Fruit fly (Drosophila melanogaster) whole organism, wandering third instar larva: Measurements from ENCODE around the gene CG32755.
A peak's percentile ranks its signal among the peaks of the same experiment; 100 is the strongest.

Experiments
- Abd-B ChIP-seq: fragments of >200 bp; optimal IDR thresholded peaks from 2 replicates; lab custom pipeline; 2017; ENCODE audit warnings: missing biosample characterization, missing genetic modification characterization
- CG32264 ChIP-seq: fragments of 200-800 bp; sonication (Bioruptor generic); optimal IDR thresholded peaks from 2 replicates; lab custom pipeline; 2016; ENCODE audit warnings: missing biosample characterization, missing genetic modification characterization
- CG9705 ChIP-seq: fragments of 200-800 bp; sonication (Bioruptor generic); optimal IDR thresholded peaks from 2 replicates; lab custom pipeline; 2018; ENCODE audit warnings: missing biosample characterization, mild to moderate bottlenecking, missing genetic modification characterization
- CrebA ChIP-seq: fragments of 200-800 bp; sonication (Bioruptor generic); optimal IDR thresholded peaks from 2 replicates; lab custom pipeline; 2016; ENCODE audit warnings: missing biosample characterization, mild to moderate bottlenecking, missing genetic modification characterization, borderline replicate concordance
- Dfd ChIP-seq: fragments of >200 bp; optimal IDR thresholded peaks from 2 replicates; lab custom pipeline; 2017; ENCODE audit warnings: missing biosample characterization, missing genetic modification characterization
- Dif ChIP-seq: fragments of 200-275, 200-300 bp; sonication (Bioruptor generic); optimal IDR thresholded peaks from 2 replicates; lab custom pipeline; 2018; ENCODE audit warnings: missing biosample characterization, missing genetic modification characterization; ENCODE audit not compliant: partially characterized antibody
- GATAd ChIP-seq: sonication (Bioruptor generic); optimal IDR thresholded peaks from 2 replicates; lab custom pipeline; 2016; ENCODE audit warnings: missing biosample characterization, missing genetic modification characterization
- HLH106 ChIP-seq: fragments of 200-800 bp; optimal IDR thresholded peaks from 3 replicates; lab custom pipeline; 2019; ENCODE audit warnings: missing biosample characterization, mild to moderate bottlenecking, missing genetic modification characterization, moderate library complexity
- Hnf4 ChIP-seq: fragments of 200-800 bp; sonication (Bioruptor generic); optimal IDR thresholded peaks from 2 replicates; lab custom pipeline; 2016; ENCODE audit warnings: missing biosample characterization, mild to moderate bottlenecking, missing genetic modification characterization
- Hr78 ChIP-seq: fragments of >200 bp; optimal IDR thresholded peaks from 2 replicates; lab custom pipeline; 2017; ENCODE audit warnings: missing biosample characterization, missing genetic modification characterization
- Hr83 ChIP-seq: fragments of 200-300 bp; sonication (Bioruptor generic); optimal IDR thresholded peaks from 2 replicates; lab custom pipeline; 2016; ENCODE audit warnings: missing biosample characterization, mild to moderate bottlenecking, missing genetic modification characterization, moderate library complexity; ENCODE audit not compliant: poor library complexity, severe bottlenecking
- Jra ChIP-seq: sonication (Bioruptor generic); optimal IDR thresholded peaks from 2 replicates; lab custom pipeline; 2016; ENCODE audit warnings: missing biosample characterization, missing genetic modification characterization
- Mio ChIP-seq: sonication (Bioruptor generic); optimal IDR thresholded peaks from 2 replicates; lab custom pipeline; 2016; ENCODE audit warnings: missing biosample characterization, missing genetic modification characterization
- Myc ChIP-seq: fragments of >200 bp; optimal IDR thresholded peaks from 2 replicates; lab custom pipeline; 2017
- N ChIP-seq: fragments of >200 bp; optimal IDR thresholded peaks from 2 replicates; lab custom pipeline; 2018; ENCODE audit warnings: missing biosample characterization, missing external identifiers, missing genetic modification characterization
- OdsH ChIP-seq: fragments of 200-800 bp; sonication (Bioruptor generic); optimal IDR thresholded peaks from 2 replicates; lab custom pipeline; 2016; ENCODE audit warnings: missing biosample characterization, mild to moderate bottlenecking, missing genetic modification characterization
- Rel ChIP-seq, 2 experiments: fragments of 200-800 bp; sonication (Bioruptor generic) in 1 of 2; optimal IDR thresholded peaks; 2 replicates in 1 of 2; 3 replicates in 1 of 2; lab custom pipeline; 2016 to 2019; ENCODE audit warnings: mild to moderate bottlenecking in 2 of 2, missing biosample characterization in 2 of 2, missing genetic modification characterization in 2 of 2, moderate library complexity in 1 of 2
- Sp1 ChIP-seq: fragments of 200-800 bp; sonication (Bioruptor generic); optimal IDR thresholded peaks from 3 replicates; lab custom pipeline; 2019; ENCODE audit warnings: missing biosample characterization, mild to moderate bottlenecking, missing genetic modification characterization, moderate library complexity
- br ChIP-seq: fragments of 200-800 bp; sonication (Bioruptor generic); optimal IDR thresholded peaks from 2 replicates; lab custom pipeline; 2016; ENCODE audit warnings: missing biosample characterization, missing genetic modification characterization
- brk ChIP-seq: fragments of 200-800 bp; sonication (Bioruptor generic); optimal IDR thresholded peaks from 2 replicates; lab custom pipeline; 2016; ENCODE audit warnings: missing biosample characterization, mild to moderate bottlenecking, missing genetic modification characterization
- dl ChIP-seq, 2 experiments: fragments of 175-275, 200-275 bp in 1 of 2; fragments of 200-275 bp in 1 of 2; sonication (Bioruptor generic); optimal IDR thresholded peaks; lab custom pipeline; 2018; ENCODE audit warnings: mild to moderate bottlenecking in 2 of 2, missing biosample characterization in 2 of 2, missing genetic modification characterization in 2 of 2, moderate library complexity in 2 of 2; ENCODE audit not compliant: partially characterized antibody in 2 of 2, insufficient read depth in 1 of 2
- dmrt93B ChIP-seq: fragments of 200-800 bp; sonication (Bioruptor generic); optimal IDR thresholded peaks from 2 replicates; lab custom pipeline; 2018; ENCODE audit warnings: missing biosample characterization, mild to moderate bottlenecking, missing genetic modification characterization
- dsf ChIP-seq: sonication (Bioruptor generic); optimal IDR thresholded peaks from 2 replicates; lab custom pipeline; 2016; ENCODE audit warnings: missing biosample characterization, missing genetic modification characterization, borderline replicate concordance
- ey ChIP-seq: fragments of 200-800 bp; sonication (Bioruptor generic); optimal IDR thresholded peaks from 2 replicates; lab custom pipeline; 2016; ENCODE audit warnings: missing biosample characterization, missing genetic modification characterization
- foxo ChIP-seq, 2 experiments: fragments of 200-800 bp; sonication (Bioruptor generic); optimal IDR thresholded peaks; 2 replicates in 1 of 2; 3 replicates in 1 of 2; lab custom pipeline; 2016 to 2017; ENCODE audit warnings: missing biosample characterization in 2 of 2, missing genetic modification characterization in 2 of 2
- fru ChIP-seq: fragments of 200-800 bp; sonication (Bioruptor generic); optimal IDR thresholded peaks from 3 replicates; lab custom pipeline; 2016; ENCODE audit warnings: missing biosample characterization, mild to moderate bottlenecking, missing genetic modification characterization
- h ChIP-seq: fragments of 200-800 bp; sonication (Bioruptor generic); optimal IDR thresholded peaks from 3 replicates; lab custom pipeline; 2016; ENCODE audit warnings: missing biosample characterization, mild to moderate bottlenecking, missing genetic modification characterization
- jim ChIP-seq: fragments of 175-275, 200-325 bp; sonication (Bioruptor generic); optimal IDR thresholded peaks from 2 replicates; lab custom pipeline; 2016; ENCODE audit warnings: missing biosample characterization, mild to moderate bottlenecking, missing genetic modification characterization
- lola ChIP-seq: fragments of >200 bp; optimal IDR thresholded peaks from 2 replicates; lab custom pipeline; 2017; ENCODE audit warnings: missing biosample characterization, missing genetic modification characterization
- pan ChIP-seq: fragments of >200 bp; optimal IDR thresholded peaks from 2 replicates; lab custom pipeline; 2017
- psq ChIP-seq: fragments of 200-800 bp; sonication (Bioruptor generic); optimal IDR thresholded peaks from 3 replicates; lab custom pipeline; 2017; ENCODE audit warnings: missing biosample characterization, mild to moderate bottlenecking, missing genetic modification characterization, moderate library complexity
- rgr ChIP-seq: fragments of 200-800 bp; sonication (Bioruptor generic); optimal IDR thresholded peaks from 3 replicates; lab custom pipeline; 2016; ENCODE audit warnings: missing biosample characterization, mild to moderate bottlenecking, missing genetic modification characterization
- sage ChIP-seq: fragments of 200-800 bp; sonication (Bioruptor generic); optimal IDR thresholded peaks from 2 replicates; lab custom pipeline; 2016; ENCODE audit warnings: missing biosample characterization, mild to moderate bottlenecking, missing genetic modification characterization
- sv ChIP-seq: fragments of 200-800 bp; sonication (Bioruptor generic); optimal IDR thresholded peaks from 3 replicates; lab custom pipeline; 2016; ENCODE audit warnings: missing biosample characterization, missing genetic modification characterization
- tai ChIP-seq: sonication (Bioruptor generic); optimal IDR thresholded peaks from 2 replicates; lab custom pipeline; 2016; ENCODE audit warnings: missing biosample characterization, missing genetic modification characterization
- usp ChIP-seq: fragments of >200 bp; optimal IDR thresholded peaks from 2 replicates; lab custom pipeline; 2017; ENCODE audit warnings: missing biosample characterization, missing genetic modification characterization

The CG32755 gene

dm6 chrX:5905446-5905845 is 44.6 kb upstream of the CG32755 start, which contains the start of gene CG4020:
Gene CG4020 (plus strand): TSS chrX:5905746.
- no peak for TF ChIP-seq Hnf4 (GFP tag; lab: Kevin White, UChicago)
- no peak for TF ChIP-seq jim (GFP tag; lab: Kevin White, UChicago)
- TF ChIP-seq Dfd = no peak
- TF ChIP-seq Abd-B (GFP tag; lab: Kevin White, UChicago) = no peak
- no peak for TF ChIP-seq dmrt93B (GFP tag; lab: Kevin White, UChicago)
- TF ChIP-seq N (GFP tag; lab: Kevin White, UChicago) = no peak
- no peak for TF ChIP-seq dsf (GFP tag; lab: Kevin White, UChicago)
- TF ChIP-seq Mio (GFP tag; lab: Kevin White, UChicago) = no peak
- TF ChIP-seq sage (GFP tag; lab: Kevin White, UChicago) = no peak
- no peak for TF ChIP-seq CG32264 (GFP tag; lab: Kevin White, UChicago)
- TF ChIP-seq pan (lab: Kevin White, UChicago) = no peak
- no peak for TF ChIP-seq Rel (GFP tag; optimal IDR thresholded peaks at IDR 0.05; lab: Kevin White, UChicago)
- TF ChIP-seq Rel (tag; optimal IDR thresholded peaks at IDR 0.05; lab: Kevin White, UChicago) = no peak
- TF ChIP-seq psq (GFP tag; lab: Kevin White, UChicago) = no peak
- no peak for TF ChIP-seq CG9705 (GFP tag; lab: Kevin White, UChicago)
- TF ChIP-seq foxo (GFP tag; optimal IDR thresholded peaks at IDR 0.05; lab: Kevin White, UChicago) = no peak
- no peak for TF ChIP-seq CrebA (GFP tag; lab: Kevin White, UChicago)
- TF ChIP-seq OdsH = no peak

- TF ChIP-seq brk (GFP tag; lab: Kevin White, UChicago) = no peak
- TF ChIP-seq h = peak; percentile 56
- peak; percentile 17 for TF ChIP-seq fru
- peak; percentile 54 for TF ChIP-seq HLH106
- TF ChIP-seq Hr78 = no peak
- no peak for TF ChIP-seq sv (GFP tag; lab: Kevin White, UChicago)
- peak; percentile 37 for TF ChIP-seq Myc (lab: Kevin White, UChicago)
- TF ChIP-seq ey (GFP tag; lab: Kevin White, UChicago) = peak; percentile 6
- TF ChIP-seq jim (GFP tag; lab: Kevin White, UChicago) = no peak
- TF ChIP-seq Hr83 (GFP tag; lab: Kevin White, UChicago) = peak; percentile 25
- TF ChIP-seq psq (GFP tag; lab: Kevin White, UChicago) = peak; percentile 13
- TF ChIP-seq dmrt93B (GFP tag; lab: Kevin White, UChicago) = peak; percentile 53
- TF ChIP-seq foxo (GFP tag; optimal IDR thresholded peaks at IDR 0.05; lab: Kevin White, UChicago) = peak in 1 of 2 experiments; percentile 58
- peak; percentile 60 for TF ChIP-seq rgr (GFP tag; lab: Kevin White, UChicago)
- no peak for TF ChIP-seq Rel (GFP tag; optimal IDR thresholded peaks at IDR 0.05; lab: Kevin White, UChicago)
- peak; percentile 81 for TF ChIP-seq Rel (tag; optimal IDR thresholded peaks at IDR 0.05; lab: Kevin White, UChicago)
- TF ChIP-seq OdsH = peak; percentile 17
- no peak for TF ChIP-seq Abd-B (GFP tag; lab: Kevin White, UChicago)
- no peak for TF ChIP-seq N (GFP tag; lab: Kevin White, UChicago)
- peak; percentile 50 for TF ChIP-seq CG9705 (GFP tag; lab: Kevin White, UChicago)
- TF ChIP-seq Sp1 (GFP tag; lab: Kevin White, UChicago) = peak; percentile 45
- peak; percentile 25 for TF ChIP-seq br (GFP tag; lab: Kevin White, UChicago)
Measured at dm6 chrX:5907916-5908315, 42.1 kb upstream of the CG32755 start, which contains the start of gene CG12236. Gene CG12236 (plus strand): TSS chrX:5908135.

dm6 chrX:5914992-5915751 is 34.9 kb upstream of the CG32755 start:
- TF ChIP-seq Myc (lab: Kevin White, UChicago) (no peak), Rel (GFP tag; optimal IDR thresholded peaks at IDR 0.05; lab: Kevin White, UChicago) (peak; percentile 1), Rel (tag; optimal IDR thresholded peaks at IDR 0.05; lab: Kevin White, UChicago) (peak; percentile 92)

dm6 chrX:5915752-5916493 is 34.1 kb upstream of the CG32755 start:
- TF ChIP-seq Dfd (no peak), br (GFP tag; lab: Kevin White, UChicago) (no peak), psq (GFP tag; lab: Kevin White, UChicago) (no peak), OdsH (peak; percentile 26), dl (GFP tag; optimal IDR thresholded peaks at IDR 0.05; lab: Kevin White, UChicago; ENCODE audit: insufficient read depth in 1 of 2, partially characterized antibody in 2 of 2) (peak in 1 of 2 experiments; percentile 27), dmrt93B (GFP tag; lab: Kevin White, UChicago) (no peak), fru (no peak), lola (GFP tag; lab: Kevin White, UChicago) (no peak), N (GFP tag; lab: Kevin White, UChicago) (no peak), Hr78 (no peak), CrebA (GFP tag; lab: Kevin White, UChicago) (no peak), Hr83 (GFP tag; lab: Kevin White, UChicago) (no peak), tai (GFP tag; lab: Kevin White, UChicago) (no peak), foxo (GFP tag; optimal IDR thresholded peaks at IDR 0.05; lab: Kevin White, UChicago) (peak in 1 of 2 experiments; percentile 5), usp (GFP tag; lab: Kevin White, UChicago) (no peak), Rel (GFP tag; optimal IDR thresholded peaks at IDR 0.05; lab: Kevin White, UChicago) (no peak), Rel (tag; optimal IDR thresholded peaks at IDR 0.05; lab: Kevin White, UChicago) (peak; percentile 98), pan (lab: Kevin White, UChicago) (no peak), HLH106 (peak; percentile 14), Sp1 (GFP tag; lab: Kevin White, UChicago) (peak; percentile 39), Jra (GFP tag; lab: Kevin White, UChicago) (no peak), GATAd (GFP tag; lab: Kevin White, UChicago) (no peak), rgr (GFP tag; lab: Kevin White, UChicago) (no peak), Dif (GFP tag; lab: Kevin White, UChicago) (peak; percentile 44), Abd-B (GFP tag; lab: Kevin White, UChicago) (no peak)
